Worm (Caenorhabditis elegans): Measurements from ENCODE around the gene egl-2.
"Not testable (repeated sequence)": the region's sequence is repeated elsewhere in the genome, so short reads cannot be mapped to it uniquely, and the experiment has no call there.

DNA sequence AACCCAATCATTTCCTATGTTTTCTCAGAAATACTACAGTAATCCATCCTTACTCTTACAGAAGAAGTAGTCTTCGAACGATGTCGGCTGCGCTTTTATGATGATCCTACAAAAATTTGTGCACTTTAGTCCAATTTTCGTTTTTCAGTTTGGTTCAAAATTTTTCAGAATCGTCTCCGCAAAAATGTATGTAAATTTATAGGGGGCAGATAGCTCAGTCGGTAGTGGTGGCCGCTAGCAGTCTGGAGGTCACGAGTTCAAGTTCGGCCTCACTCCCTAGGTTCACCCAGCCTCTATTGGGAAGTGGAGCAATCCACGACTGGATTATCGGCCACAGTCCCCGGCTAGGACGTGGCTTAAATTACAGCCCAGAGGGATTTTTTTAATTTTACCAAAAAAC is 5.0 kb upstream of the egl-2 start:
- not testable (repeated sequence) for TF ChIP-seq snpc-1.2 (GFP tag; IDR thresholded peaks at IDR 0.05); madf-5 (GFP tag; IDR thresholded peaks at IDR 0.05); egl-27 (tag; optimal IDR thresholded peaks at IDR 0.05); ZK337.2 (GFP tag; IDR thresholded peaks at IDR 0.05); lin-15B (tag; optimal IDR thresholded peaks at IDR 0.05); mdl-1 (tag; optimal IDR thresholded peaks at IDR 0.05); zag-1 (tag; optimal IDR thresholded peaks at IDR 0.05); snpc-4 (tag; optimal IDR thresholded peaks at IDR 0.05)
